Fruit fly (Drosophila melanogaster): ENCODE measurements around the gene dpr6.

Gene dpr6

DNA sequence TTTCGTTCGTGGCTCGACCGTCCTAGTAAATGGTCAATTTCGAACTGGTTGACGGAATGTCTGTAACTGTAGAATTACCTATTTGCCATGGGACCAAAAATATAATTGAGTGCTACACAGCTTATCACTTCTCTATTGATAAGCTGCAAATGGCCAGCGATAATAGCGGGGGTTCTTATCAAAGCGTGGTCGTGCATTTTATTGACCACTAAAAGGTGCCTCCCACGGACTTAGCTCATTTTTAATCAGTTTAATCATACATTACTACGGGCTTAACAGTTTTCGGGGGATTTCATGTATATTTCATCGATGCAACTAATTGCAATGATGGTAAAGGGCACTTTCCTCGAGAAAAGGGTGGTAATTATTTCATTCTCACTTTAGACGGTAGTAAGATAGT lies 120.3 kb downstream of the dpr6 start, which contains the start of gene CG32054:
Gene CG32054, minus strand, starts transcription at position 17 of the 400 bp plus-strand sequence.
- TF ChIP-seq Sin3A (optimal IDR thresholded peaks at IDR 0.05) (no peak), Myc (optimal IDR thresholded peaks at IDR 0.05) (no peak), ttk (optimal IDR thresholded peaks at IDR 0.05) (no peak), h (optimal IDR thresholded peaks at IDR 0.05) (no peak), insv (optimal IDR thresholded peaks at IDR 0.05) (no peak), psq (optimal IDR thresholded peaks at IDR 0.05) (no peak)

DNA sequence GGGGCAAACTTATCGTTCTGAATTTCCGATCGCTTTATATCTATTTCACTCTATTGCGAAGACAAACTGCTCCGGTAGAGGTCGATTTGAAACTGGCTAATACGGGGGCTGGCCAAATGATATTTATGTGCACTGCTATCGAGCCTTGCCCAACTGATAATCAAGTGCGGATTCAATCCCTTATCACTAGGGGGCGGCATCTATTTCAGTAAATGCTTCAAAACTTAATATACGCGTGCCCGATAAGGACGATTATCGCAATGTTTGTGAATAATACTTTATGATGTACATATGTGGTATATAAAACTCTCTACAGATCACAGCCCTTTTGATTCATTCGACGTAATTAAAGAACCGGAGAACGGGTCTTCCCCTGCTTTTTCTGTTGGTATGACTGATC lies 123.6 kb downstream of the dpr6 start, which contains the start of gene Srg2:
Gene Srg2, minus strand, starts transcription at position 101 of the 400 bp plus-strand sequence.
- TF ChIP-seq Myc (optimal IDR thresholded peaks at IDR 0.05) (no peak), ttk (optimal IDR thresholded peaks at IDR 0.05) (no peak), Sin3A (optimal IDR thresholded peaks at IDR 0.05) (no peak)

DNA sequence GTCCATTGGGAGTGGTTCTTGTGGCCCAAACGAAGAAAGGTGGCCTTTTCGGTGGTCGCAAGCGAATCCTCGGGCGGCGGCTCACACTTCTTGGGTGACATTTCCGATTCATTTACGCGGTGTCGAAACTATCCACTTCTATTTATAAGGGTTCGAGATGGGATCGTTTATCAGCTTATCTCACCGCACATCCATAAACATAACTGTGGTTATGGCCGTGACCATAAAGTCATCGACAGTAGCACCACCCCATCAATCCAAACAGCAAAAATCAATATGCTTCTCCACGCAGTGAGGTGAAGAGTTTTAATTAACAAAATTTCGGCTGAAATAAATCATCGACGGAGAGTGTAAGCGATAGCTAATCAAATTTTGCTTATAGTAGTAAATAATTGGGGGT lies 126.3 kb downstream of the dpr6 start, which contains the start of gene CG42826:
Gene CG42826, minus strand, starts transcription at position 101 of the 400 bp plus-strand sequence.
- no peak for TF ChIP-seq Myc (optimal IDR thresholded peaks at IDR 0.05)
- no peak for TF ChIP-seq ttk (optimal IDR thresholded peaks at IDR 0.05)
- TF ChIP-seq psq (optimal IDR thresholded peaks at IDR 0.05), result no peak
- TF ChIP-seq insv (optimal IDR thresholded peaks at IDR 0.05), result no peak
- TF ChIP-seq Sin3A (optimal IDR thresholded peaks at IDR 0.05), result no peak
- TF ChIP-seq h (optimal IDR thresholded peaks at IDR 0.05), result no peak

DNA sequence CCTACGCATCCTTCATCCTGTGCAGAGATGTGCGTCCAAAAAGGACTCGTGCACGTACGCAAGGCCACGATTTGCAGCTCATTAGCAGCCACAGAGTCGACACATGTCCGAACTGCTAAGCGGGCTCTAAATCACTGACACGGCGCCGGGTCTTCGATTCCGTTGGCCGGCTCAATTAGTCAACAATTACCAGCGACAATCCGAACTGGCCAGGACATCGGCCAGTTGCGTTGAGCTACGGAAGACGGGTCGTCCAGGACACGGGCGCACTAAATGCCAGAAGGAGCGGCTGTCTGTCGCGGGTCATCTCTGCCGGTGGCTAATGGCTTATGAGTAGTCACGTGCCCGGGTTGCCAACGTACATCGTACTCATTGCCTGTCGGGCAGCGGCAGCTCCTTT lies 131.4 kb downstream of the dpr6 start:
- no peak for TF ChIP-seq ttk (optimal IDR thresholded peaks at IDR 0.05)
- TF ChIP-seq psq (optimal IDR thresholded peaks at IDR 0.05), result no peak
- TF ChIP-seq Myc (optimal IDR thresholded peaks at IDR 0.05), result no peak
- TF ChIP-seq h (optimal IDR thresholded peaks at IDR 0.05), result no peak
- no peak for TF ChIP-seq Sin3A (optimal IDR thresholded peaks at IDR 0.05)
- TF ChIP-seq insv (optimal IDR thresholded peaks at IDR 0.05), result no peak

DNA sequence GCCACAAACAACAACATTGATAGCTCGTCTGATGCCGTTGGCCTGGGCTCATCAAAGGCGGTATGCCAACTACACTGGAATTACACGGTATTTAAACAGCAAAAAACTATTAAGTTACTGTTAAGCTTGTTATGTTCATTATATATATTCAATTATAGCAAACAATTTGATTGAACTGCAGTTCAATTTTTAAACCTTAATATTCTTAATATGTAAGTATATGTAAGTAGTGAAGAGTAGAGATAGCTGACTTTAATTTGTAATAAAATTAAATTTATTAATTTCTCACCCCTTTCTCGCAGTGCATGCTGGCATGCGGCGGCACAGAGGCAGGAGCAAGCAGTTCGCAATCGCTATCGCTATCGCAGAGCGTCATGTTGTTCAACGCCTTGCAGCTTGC lies 135.9 kb downstream of the dpr6 start:
- TF ChIP-seq ttk (optimal IDR thresholded peaks at IDR 0.05), result no peak
- no peak for TF ChIP-seq psq (optimal IDR thresholded peaks at IDR 0.05)
- TF ChIP-seq Sin3A (optimal IDR thresholded peaks at IDR 0.05), result no peak
- TF ChIP-seq insv (optimal IDR thresholded peaks at IDR 0.05), result no peak

DNA sequence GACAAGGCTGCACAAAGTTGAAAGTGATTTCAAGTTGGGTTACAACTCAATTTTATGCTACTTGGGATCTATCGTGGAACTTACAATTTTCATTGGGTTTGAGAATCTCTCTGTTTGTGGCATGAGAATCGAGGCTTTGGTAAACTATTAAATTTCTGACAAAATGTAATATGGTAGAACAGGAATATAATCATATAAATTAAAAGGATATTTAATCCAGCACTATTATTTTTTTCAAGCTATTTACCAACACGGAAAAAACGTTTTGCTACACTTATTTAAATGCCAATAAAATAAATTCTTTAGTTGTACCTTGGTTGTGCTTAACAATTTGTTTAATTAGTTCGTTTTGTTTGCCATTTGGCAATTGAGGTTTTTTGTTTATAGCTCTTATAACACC lies 177.1 kb downstream of the dpr6 start, which contains the start of gene CG8072:
Gene CG8072, plus strand, starts transcription at position 301 of the 400 bp plus-strand sequence.
- TF ChIP-seq h (optimal IDR thresholded peaks at IDR 0.05), result no peak
- TF ChIP-seq psq (optimal IDR thresholded peaks at IDR 0.05), result no peak
- TF ChIP-seq Sin3A (optimal IDR thresholded peaks at IDR 0.05), result no peak
- no peak for TF ChIP-seq ttk (optimal IDR thresholded peaks at IDR 0.05)

DNA sequence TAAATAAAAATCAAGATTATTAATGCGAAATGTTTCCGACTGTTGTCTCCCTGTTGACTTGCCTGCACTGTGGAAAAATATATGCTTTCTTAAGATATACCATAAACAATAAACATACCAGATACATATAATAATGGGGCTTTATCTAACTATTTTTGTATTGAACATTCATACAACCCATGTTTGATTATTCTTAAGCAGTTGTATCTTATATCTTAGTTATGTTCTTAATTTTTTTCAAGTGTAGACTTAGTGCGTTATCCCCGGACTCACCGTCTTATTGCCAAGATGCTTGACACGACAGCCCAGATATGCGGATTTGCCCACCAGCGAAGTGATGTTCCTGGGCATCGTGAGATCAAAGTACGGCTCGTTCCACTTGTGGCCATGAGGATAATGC lies 181.6 kb downstream of the dpr6 start:
- TF ChIP-seq Myc (optimal IDR thresholded peaks at IDR 0.05) (no peak), psq (optimal IDR thresholded peaks at IDR 0.05) (no peak), h (optimal IDR thresholded peaks at IDR 0.05) (no peak), Sin3A (optimal IDR thresholded peaks at IDR 0.05) (no peak), ttk (optimal IDR thresholded peaks at IDR 0.05) (no peak), insv (optimal IDR thresholded peaks at IDR 0.05) (no peak)

DNA sequence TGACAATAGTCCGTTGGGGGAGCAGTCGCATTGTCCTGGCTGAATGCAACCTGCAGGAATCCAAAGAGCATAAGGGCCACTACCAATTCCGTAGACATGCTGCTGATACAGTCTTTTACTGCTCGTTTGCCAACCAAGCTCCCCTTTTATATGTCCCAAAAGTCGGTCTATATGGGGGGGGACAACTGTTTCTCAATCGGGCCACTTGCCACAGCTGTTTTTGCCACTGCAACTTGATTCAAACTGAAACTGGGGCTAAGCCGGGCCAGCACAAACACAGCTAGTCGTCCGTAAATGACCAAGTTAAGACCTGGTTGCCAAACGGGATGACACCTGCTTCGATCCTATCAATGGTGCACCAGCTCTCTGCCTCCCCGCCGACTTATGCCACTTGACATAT lies 192.5 kb downstream of the dpr6 start, which contains the start of gene CG6628:
Gene CG6628, minus strand, starts transcription at position 101 of the 400 bp plus-strand sequence.
- TF ChIP-seq insv (optimal IDR thresholded peaks at IDR 0.05) (no peak), psq (optimal IDR thresholded peaks at IDR 0.05) (no peak), Sin3A (optimal IDR thresholded peaks at IDR 0.05) (no peak), Myc (optimal IDR thresholded peaks at IDR 0.05) (no peak), ttk (optimal IDR thresholded peaks at IDR 0.05) (no peak), h (optimal IDR thresholded peaks at IDR 0.05) (no peak)

DNA sequence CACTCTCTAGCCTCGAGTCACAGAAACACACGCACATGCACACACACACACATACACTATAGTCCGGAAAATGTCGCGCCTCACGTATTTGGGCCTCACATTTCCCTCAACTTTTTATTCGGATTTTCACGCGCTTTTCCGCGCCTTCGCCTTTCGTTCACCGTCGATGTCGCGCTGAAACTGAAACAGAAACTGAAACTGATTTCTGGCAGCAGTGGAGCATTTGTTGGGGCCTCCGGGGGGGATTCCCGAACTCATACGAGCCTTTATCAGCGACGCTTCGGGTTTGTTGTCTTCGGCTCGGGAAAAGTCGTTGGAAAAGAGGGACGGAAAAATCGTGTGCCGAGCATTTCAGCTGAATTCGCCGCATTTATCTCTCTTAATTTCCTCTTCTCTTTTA lies 211.5 kb downstream of the dpr6 start, which contains the start of gene dpr10:
Gene dpr10, minus strand, starts transcription at position 185 of the 400 bp plus-strand sequence.
- no peak for TF ChIP-seq Sin3A (optimal IDR thresholded peaks at IDR 0.05)
- TF ChIP-seq ttk (optimal IDR thresholded peaks at IDR 0.05), result no peak
- TF ChIP-seq psq (optimal IDR thresholded peaks at IDR 0.05), result no peak
- TF ChIP-seq insv (optimal IDR thresholded peaks at IDR 0.05), result no peak

DNA sequence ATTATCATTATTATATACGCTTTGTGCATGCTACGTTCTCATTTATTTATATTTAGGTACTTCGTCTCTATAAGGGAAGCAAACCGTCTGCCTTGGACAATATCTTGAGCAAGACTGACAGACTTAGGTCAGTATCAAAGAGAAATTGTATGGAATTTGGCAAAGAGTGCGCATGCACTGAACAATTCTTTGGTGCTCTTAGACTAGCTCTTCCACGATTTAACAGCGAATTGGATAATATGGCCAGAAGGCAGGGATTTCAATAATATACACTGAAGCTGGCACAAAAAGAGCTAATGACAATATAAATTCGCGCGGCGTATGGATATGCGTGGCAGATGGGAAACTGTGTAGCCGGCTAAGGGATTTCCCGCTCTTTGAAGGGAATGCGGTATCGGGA lies 212.4 kb downstream of the dpr6 start:
- no peak for TF ChIP-seq Myc (optimal IDR thresholded peaks at IDR 0.05)
- TF ChIP-seq insv (optimal IDR thresholded peaks at IDR 0.05), result no peak
- no peak for TF ChIP-seq Sin3A (optimal IDR thresholded peaks at IDR 0.05)
- no peak for TF ChIP-seq ttk (optimal IDR thresholded peaks at IDR 0.05)

Data from Kc167 (cell line).